Fruit fly (Drosophila melanogaster) whole organism, embryonic: ENCODE data around the gene Sema5c.

Experiments
- Abd-B ChIP-seq: fragments of 200-800 bp; sonication (Bioruptor generic); optimal IDR thresholded peaks from 2 replicates; lab custom pipeline; 2018; ENCODE audit warnings: missing biosample characterization, mild to moderate bottlenecking, missing genetic modification characterization, moderate library complexity
- Atf-2 ChIP-seq: fragments of 200-800 bp; sonication (Bioruptor generic); optimal IDR thresholded peaks from 2 replicates; lab custom pipeline; 2016; ENCODE audit warnings: missing biosample characterization, missing genetic modification characterization
- CG10209 ChIP-seq: fragments of 200-800 bp; sonication (Bioruptor generic); optimal IDR thresholded peaks from 3 replicates; lab custom pipeline; 2017; ENCODE audit warnings: missing biosample characterization, mild to moderate bottlenecking, missing genetic modification characterization, missing genetic modification reagents
- CG10366 ChIP-seq: fragments of 200-800 bp; sonication (Bioruptor generic); IDR thresholded peaks from 2 replicates; pipeline ENCODE4 v1.3.6; 2022; ENCODE audit warnings: missing biosample characterization, missing genetic modification characterization
- CG10654 ChIP-seq: fragments of 200-800 bp; sonication (Bioruptor generic); optimal IDR thresholded peaks from 2 replicates; lab custom pipeline; 2016; ENCODE audit warnings: missing biosample characterization, missing genetic modification characterization
- CG10979 ChIP-seq: fragments of 200-800 bp; sonication (Bioruptor generic); optimal IDR thresholded peaks from 2 replicates; lab custom pipeline; 2018; ENCODE audit warnings: missing biosample characterization, mild to moderate bottlenecking, missing genetic modification characterization, moderate library complexity
- CG11696 ChIP-seq: fragments of 200-800 bp; sonication (Bioruptor generic); IDR thresholded peaks from 2 replicates; pipeline ENCODE4 v1.3.6; 2022; ENCODE audit warnings: missing biosample characterization, missing genetic modification characterization
- CG12071 ChIP-seq: fragments of 200-800 bp; sonication (Bioruptor generic); optimal IDR thresholded peaks from 3 replicates; lab custom pipeline; 2018; ENCODE audit warnings: missing biosample characterization, mild to moderate bottlenecking, missing genetic modification characterization
- CG12744 ChIP-seq: fragments of 200-800 bp; sonication (Bioruptor generic); optimal IDR thresholded peaks from 2 replicates; lab custom pipeline; 2016; ENCODE audit warnings: missing biosample characterization, missing genetic modification characterization
- CG13123 ChIP-seq: fragments of 200-800 bp; sonication (Bioruptor generic); optimal IDR thresholded peaks from 2 replicates; lab custom pipeline; 2016; ENCODE audit warnings: missing biosample characterization, missing genetic modification characterization
- CG14860 ChIP-seq: fragments of 200-800 bp; sonication (Bioruptor generic); IDR thresholded peaks from 3 replicates; pipeline ENCODE4 v1.3.6; 2022; ENCODE audit warnings: missing biosample characterization, missing genetic modification characterization; ENCODE audit not compliant: partially characterized antibody
- CG15514 ChIP-seq: fragments of 200-800 bp; sonication (Bioruptor generic); optimal IDR thresholded peaks from 3 replicates; lab custom pipeline; 2017; ENCODE audit warnings: missing biosample characterization, missing genetic modification characterization, mild to moderate bottlenecking, moderate library complexity, missing genetic modification reagents
- CG1602 ChIP-seq: fragments of 200-800 bp; sonication (Bioruptor generic); optimal IDR thresholded peaks from 3 replicates; lab custom pipeline; 2016; ENCODE audit warnings: missing biosample characterization, missing genetic modification characterization
- CG17829 ChIP-seq: fragments of 200-800 bp; optimal IDR thresholded peaks from 2 replicates; lab custom pipeline; 2019; ENCODE audit warnings: missing biosample characterization, mild to moderate bottlenecking, missing genetic modification characterization, moderate library complexity
- CG30403 ChIP-seq: fragments of 200-800 bp; sonication (Bioruptor generic); optimal IDR thresholded peaks from 3 replicates; lab custom pipeline; 2016; ENCODE audit warnings: missing biosample characterization, missing genetic modification characterization
- CG3163 ChIP-seq: fragments of 200-800 bp; sonication (Bioruptor generic); optimal IDR thresholded peaks from 3 replicates; lab custom pipeline; 2016; ENCODE audit warnings: missing biosample characterization, missing genetic modification characterization
- CG34376 ChIP-seq: fragments of 200-800 bp; sonication (Bioruptor generic); optimal IDR thresholded peaks from 2 replicates; lab custom pipeline; 2018; ENCODE audit warnings: missing biosample characterization, mild to moderate bottlenecking, missing genetic modification characterization
- CG3726 ChIP-seq: fragments of 200-800 bp; sonication (Bioruptor generic); IDR thresholded peaks from 3 replicates; pipeline ENCODE4, ENCODE4 v1.3.6; 2022; ENCODE audit warnings: missing biosample characterization, missing genetic modification characterization
- CG6175 ChIP-seq: fragments of 200-800 bp; sonication (Bioruptor generic); IDR thresholded peaks from 3 replicates; pipeline ENCODE4 v1.3.6; 2022; ENCODE audit warnings: missing biosample characterization, missing genetic modification characterization
- CG7745 ChIP-seq: fragments of 200-800 bp; sonication (Bioruptor generic); optimal IDR thresholded peaks from 2 replicates; lab custom pipeline; 2018; ENCODE audit warnings: missing biosample characterization, mild to moderate bottlenecking, missing genetic modification characterization, moderate library complexity
- CG8924 ChIP-seq: fragments of 200-800 bp; optimal IDR thresholded peaks from 3 replicates; lab custom pipeline; 2019; ENCODE audit warnings: missing biosample characterization, mild to moderate bottlenecking, missing genetic modification characterization, moderate library complexity
- CG9437 ChIP-seq: fragments of 200-800 bp; sonication (Bioruptor generic); optimal IDR thresholded peaks from 2 replicates; lab custom pipeline; 2018; ENCODE audit warnings: missing biosample characterization, mild to moderate bottlenecking, missing genetic modification characterization
- Dad ChIP-seq: fragments of 200-800 bp; sonication (Bioruptor generic); optimal IDR thresholded peaks from 3 replicates; lab custom pipeline; 2016; ENCODE audit warnings: missing biosample characterization, missing genetic modification characterization
- Dbx ChIP-seq: fragments of 200-800 bp; sonication (Bioruptor generic); IDR thresholded peaks from 3 replicates; pipeline ENCODE4 v1.3.6; 2022; ENCODE audit warnings: missing biosample characterization, missing genetic modification characterization
- Eip74EF ChIP-seq, 2 experiments: fragments of 200-800 bp in 1 of 2; fragments of >200 bp in 1 of 2; sonication (Bioruptor generic) in 1 of 2; optimal IDR thresholded peaks; 2 replicates each; lab custom pipeline; 2017 to 2019; ENCODE audit warnings: missing biosample characterization in 2 of 2, missing genetic modification characterization in 2 of 2, mild to moderate bottlenecking in 1 of 2, moderate library complexity in 1 of 2
- Lim3 ChIP-seq: fragments of 200-800 bp; sonication (Bioruptor generic); IDR thresholded peaks from 2 replicates; pipeline ENCODE4 v1.3.6; 2022; ENCODE audit warnings: missing biosample characterization, missing genetic modification characterization
- Myb ChIP-seq: fragments of 200-800 bp; sonication (Bioruptor generic); optimal IDR thresholded peaks from 2 replicates; lab custom pipeline; 2016; ENCODE audit warnings: missing biosample characterization, missing genetic modification characterization
- Scr ChIP-seq: fragments of 200-800 bp; sonication (Bioruptor generic); IDR thresholded peaks from 2 replicates; pipeline ENCODE4 v1.3.6; 2022; ENCODE audit warnings: missing biosample characterization, missing genetic modification characterization; ENCODE audit not compliant: partially characterized antibody
- Sox102F ChIP-seq: fragments of 200-800 bp; sonication (Bioruptor generic); optimal IDR thresholded peaks from 2 replicates; lab custom pipeline; 2018; ENCODE audit warnings: missing biosample characterization, mild to moderate bottlenecking, missing genetic modification characterization, moderate library complexity
- Xbp1 ChIP-seq: fragments of 200-800 bp; sonication (Bioruptor generic); optimal IDR thresholded peaks from 3 replicates; lab custom pipeline; 2016; ENCODE audit warnings: missing biosample characterization, mild to moderate bottlenecking, missing genetic modification characterization
- caup ChIP-seq: fragments of 200-800 bp; sonication (Bioruptor generic); optimal IDR thresholded peaks from 3 replicates; lab custom pipeline; 2017; ENCODE audit warnings: missing biosample characterization, mild to moderate bottlenecking, missing genetic modification characterization, moderate library complexity; ENCODE audit not compliant: severe bottlenecking
- croc ChIP-seq: fragments of 200-800 bp; sonication (Bioruptor generic); conservative IDR thresholded peaks from 3 replicates; pipeline ENCODE4 v1.3.6; 2022; ENCODE audit warnings: missing biosample characterization, missing genetic modification characterization
- esg ChIP-seq: fragments of 200-800 bp; sonication (Bioruptor generic); conservative IDR thresholded peaks from 2 replicates; pipeline ENCODE4 v1.3.6; 2022; ENCODE audit warnings: missing biosample characterization, missing genetic modification characterization
- fu2 ChIP-seq: fragments of 200-800 bp; sonication (Bioruptor generic); optimal IDR thresholded peaks from 2 replicates; lab custom pipeline; 2016; ENCODE audit warnings: missing biosample characterization, missing genetic modification characterization
- gfzf ChIP-seq: fragments of 200-800 bp; sonication (Bioruptor generic); optimal IDR thresholded peaks from 2 replicates; lab custom pipeline; 2016; ENCODE audit warnings: missing biosample characterization, mild to moderate bottlenecking, missing genetic modification characterization, moderate library complexity
- grau ChIP-seq: fragments of 200-800 bp; optimal IDR thresholded peaks from 3 replicates; lab custom pipeline; 2019; ENCODE audit warnings: missing biosample characterization, mild to moderate bottlenecking, missing genetic modification characterization, moderate library complexity
- jing ChIP-seq: fragments of 200-800 bp; sonication (Bioruptor generic); optimal IDR thresholded peaks from 2 replicates; lab custom pipeline; 2018; ENCODE audit warnings: missing biosample characterization, mild to moderate bottlenecking, missing genetic modification characterization
- knrl ChIP-seq: fragments of 200-800 bp; sonication (Bioruptor generic); IDR thresholded peaks from 3 replicates; pipeline ENCODE4 v1.3.6; 2022; ENCODE audit warnings: missing biosample characterization, missing genetic modification characterization; ENCODE audit not compliant: partially characterized antibody
- p53 ChIP-seq: fragments of 200-800 bp; sonication (Bioruptor generic); optimal IDR thresholded peaks from 2 replicates; lab custom pipeline; 2016; ENCODE audit warnings: missing biosample characterization, missing genetic modification characterization
- rib ChIP-seq: fragments of 200-800 bp; sonication (Bioruptor generic); IDR thresholded peaks from 2 replicates; pipeline ENCODE4 v1.3.6; 2022; ENCODE audit warnings: missing biosample characterization, missing genetic modification characterization
- salm ChIP-seq: fragments of 200-800 bp; sonication (Bioruptor generic); optimal IDR thresholded peaks from 2 replicates; lab custom pipeline; 2018; ENCODE audit warnings: missing biosample characterization, mild to moderate bottlenecking, missing genetic modification characterization
- slp2 ChIP-seq: fragments of 200-800 bp; sonication (Bioruptor generic); optimal IDR thresholded peaks from 2 replicates; lab custom pipeline; 2016; ENCODE audit warnings: missing biosample characterization, missing genetic modification characterization
- stwl ChIP-seq: fragments of 200-800 bp; sonication (Bioruptor generic); optimal IDR thresholded peaks from 3 replicates; lab custom pipeline; 2018; ENCODE audit warnings: missing biosample characterization, mild to moderate bottlenecking, missing genetic modification characterization, moderate library complexity
- sug ChIP-seq: fragments of 200-800 bp; optimal IDR thresholded peaks from 2 replicates; lab custom pipeline; 2019; ENCODE audit warnings: missing biosample characterization, mild to moderate bottlenecking, missing genetic modification characterization, moderate library complexity
- tgo ChIP-seq: fragments of 200-800 bp; sonication (Bioruptor generic); IDR thresholded peaks from 3 replicates; pipeline ENCODE4 v1.3.6; 2022; ENCODE audit warnings: missing biosample characterization, missing genetic modification characterization
- trem ChIP-seq: fragments of 200-800 bp; optimal IDR thresholded peaks from 3 replicates; lab custom pipeline; 2019; ENCODE audit warnings: missing biosample characterization, mild to moderate bottlenecking, missing genetic modification characterization, moderate library complexity
- usp ChIP-seq: fragments of >200 bp; optimal IDR thresholded peaks from 2 replicates; lab custom pipeline; 2017; ENCODE audit warnings: missing biosample characterization, missing genetic modification characterization
- vnd ChIP-seq: fragments of 200-800 bp; sonication (Bioruptor generic); IDR thresholded peaks from 3 replicates; pipeline ENCODE4 v1.3.6; 2022; ENCODE audit warnings: missing biosample characterization, missing genetic modification characterization; ENCODE audit not compliant: partially characterized antibody
- z ChIP-seq: fragments of 200-800 bp; sonication (Bioruptor generic); IDR thresholded peaks from 3 replicates; pipeline ENCODE4 v1.3.6; 2022; ENCODE audit warnings: missing biosample characterization, missing genetic modification characterization
- zfh1 ChIP-seq: fragments of 200-800 bp; sonication (Bioruptor generic); IDR thresholded peaks from 3 replicates; pipeline ENCODE4 v1.3.6; 2022; ENCODE audit warnings: missing biosample characterization, missing genetic modification characterization

Sema5c gene

dm6 chr3L:12124975-12125374 lies 43.3 kb upstream of the Sema5c start, which contains the start of gene yps (continued):
- peak; percentile 95 for TF ChIP-seq Dad (GFP tag; lab: Kevin White, UChicago)
- TF ChIP-seq vnd (GFP tag; lab: Robert Waterston, UW): peak; percentile 49; the same call in 1 of the 3 replicates
- peak in 1 of 2 experiments; percentile 70 for TF ChIP-seq Eip74EF (GFP tag; optimal IDR thresholded peaks at IDR 0.05; lab: Kevin White, UChicago)
- peak; percentile 79 for TF ChIP-seq Scr (GFP tag; lab: Robert Waterston, UW)
- peak; percentile 86 for TF ChIP-seq CG10366 (GFP tag; lab: Robert Waterston, UW)
- TF ChIP-seq CG12744 (GFP tag; lab: Kevin White, UChicago): peak; percentile 89
- peak; percentile 94 for TF ChIP-seq CG10209 (GFP tag; lab: Kevin White, UChicago)
- TF ChIP-seq Lim3 (GFP tag; lab: Robert Waterston, UW): no peak
- TF ChIP-seq Myb (GFP tag; lab: Kevin White, UChicago): peak; percentile 98
- TF ChIP-seq fu2: peak; percentile 83
- TF ChIP-seq jing (GFP tag; lab: Kevin White, UChicago): no peak
- peak; percentile 96 for TF ChIP-seq CG15514 (GFP tag; lab: Kevin White, UChicago)
- 0 out of 3 replicates have a peak, but pooled peaks have one; percentile 44 for TF ChIP-seq CG14860 (GFP tag; lab: Robert Waterston, UW)
- peak; percentile 87 for TF ChIP-seq CG13123 (GFP tag; lab: Kevin White, UChicago)
- peak; percentile 87 for TF ChIP-seq CG6175 (GFP tag; lab: Robert Waterston, UW)
- TF ChIP-seq zfh1 (GFP tag; lab: Robert Waterston, UW): peak; percentile 97
- peak; percentile 91 for TF ChIP-seq stwl (tag; lab: Kevin White, UChicago)
- peak; percentile 61 for TF ChIP-seq CG1602 (GFP tag; lab: Kevin White, UChicago)
- TF ChIP-seq usp (GFP tag; lab: Kevin White, UChicago): no peak
- TF ChIP-seq CG10654 (GFP tag; lab: Kevin White, UChicago): peak; percentile 92
- peak; percentile 81; the same call in 1 of the 3 replicates for TF ChIP-seq CG3726 (GFP tag; lab: Robert Waterston, UW)
- no peak for TF ChIP-seq Abd-B
- peak; percentile 93 for TF ChIP-seq slp2
- peak; percentile 91 for TF ChIP-seq Xbp1 (GFP tag; lab: Kevin White, UChicago)
- TF ChIP-seq salm: peak; percentile 86
- TF ChIP-seq sug (tag; lab: Kevin White, UChicago): peak; percentile 95
- TF ChIP-seq CG7745: peak; percentile 87
- peak; percentile 39 for TF ChIP-seq gfzf (GFP tag; lab: Kevin White, UChicago)
- TF ChIP-seq CG34376 (GFP tag; lab: Kevin White, UChicago): peak; percentile 99
- TF ChIP-seq CG3163 (GFP tag; lab: Kevin White, UChicago): peak; percentile 85
- TF ChIP-seq CG17829 (tag; lab: Kevin White, UChicago): peak; percentile 90
- TF ChIP-seq CG12071 (GFP tag; lab: Kevin White, UChicago): peak; percentile 97
- TF ChIP-seq trem (tag; lab: Kevin White, UChicago): peak; percentile 88
- TF ChIP-seq CG10979 (tag; lab: Kevin White, UChicago): peak; percentile 80
- TF ChIP-seq knrl (GFP tag; lab: Robert Waterston, UW): peak; percentile 77
- TF ChIP-seq z (GFP tag; lab: Robert Waterston, UW): peak; percentile 73; the same call in 2 of the 3 replicates
- TF ChIP-seq esg: 0 out of 2 replicates have a peak, but pooled peaks have one; percentile 8
- TF ChIP-seq CG30403: peak; percentile 88
- TF ChIP-seq CG8924: peak; percentile 82
- peak; percentile 87 for TF ChIP-seq Atf-2 (GFP tag; lab: Kevin White, UChicago)
- TF ChIP-seq CG9437: peak; percentile 78
- peak; percentile 99 for TF ChIP-seq caup (GFP tag; lab: Kevin White, UChicago)
- peak; percentile 87 for TF ChIP-seq grau (tag; lab: Kevin White, UChicago)
- TF ChIP-seq p53 (GFP tag; lab: Kevin White, UChicago): peak; percentile 95
- TF ChIP-seq Dbx (GFP tag; lab: Robert Waterston, UW): peak; percentile 92
- peak; percentile 72 for TF ChIP-seq Sox102F (GFP tag; lab: Kevin White, UChicago)
- peak; percentile 79 for TF ChIP-seq CG11696
- TF ChIP-seq croc (GFP tag; lab: Robert Waterston, UW): peak; percentile 51; the same call in 2 of the 3 replicates
- TF ChIP-seq rib (GFP tag; lab: Robert Waterston, UW): peak; percentile 66; the same call in 1 of the 2 replicates
- TF ChIP-seq tgo (GFP tag; lab: Robert Waterston, UW): peak; percentile 83
